Worm (Caenorhabditis elegans) whole organism, L4 larva: ENCODE results near the gene srx-14.

Source experiments
- F26F4.8 ChIP-seq: fragments of 200-800 bp; sonication (Bioruptor generic); conservative IDR thresholded peaks from 2 replicates; pipeline ENCODE4 v1.3.6; 2022; ENCODE audit warnings: missing genetic modification characterization, missing compliant biosample characterization
- F37D6.2 ChIP-seq: sonication (generic microtip); optimal IDR thresholded peaks from 2 replicates; lab custom pipeline; 2016; ENCODE audit warnings: mild to moderate bottlenecking, missing genetic modification characterization, missing compliant biosample characterization
- F49E8.2 ChIP-seq: sonication (generic microtip); optimal IDR thresholded peaks from 2 replicates; lab custom pipeline; 2016; ENCODE audit warnings: missing compliant biosample characterization, mild to moderate bottlenecking, missing genetic modification characterization, borderline replicate concordance
- R02D3.7 ChIP-seq: fragments of 150-350 bp; sonication (generic microtip); optimal IDR thresholded peaks from 3 replicates; lab custom pipeline; 2014; ENCODE audit warnings: missing biosample characterization, missing genetic modification characterization
- T20F7.1 ChIP-seq: fragments of 200-800 bp; sonication (Bioruptor generic); optimal IDR thresholded peaks from 2 replicates; lab custom pipeline; 2018; ENCODE audit warnings: mild to moderate bottlenecking, missing genetic modification characterization, missing compliant biosample characterization
- T26A8.4 ChIP-seq: fragments of 200-800 bp; sonication (Bioruptor generic); IDR thresholded peaks from 2 replicates; pipeline ENCODE4 v1.3.6; 2022; ENCODE audit warnings: missing genetic modification characterization, missing compliant biosample characterization
- Y48G9A.11 ChIP-seq: fragments of 200-800 bp; sonication (Bioruptor generic); IDR thresholded peaks from 2 replicates; pipeline ENCODE4 v1.3.6; 2022; ENCODE audit warnings: missing genetic modification reagents, missing genetic modification characterization, missing compliant biosample characterization
- ZK337.2 ChIP-seq: fragments of 200-800 bp; sonication (Bioruptor generic); IDR thresholded peaks from 2 replicates; pipeline ENCODE4 v1.3.6; 2022; ENCODE audit warnings: missing genetic modification reagents, missing genetic modification characterization, missing compliant biosample characterization
- aha-1 ChIP-seq: fragments of 150-350 bp; peaks from one replicate; lab custom pipeline; 2014; ENCODE audit warnings: missing biosample characterization, missing genetic modification characterization
- ama-1 ChIP-seq: fragments of 150-350 bp; optimal IDR thresholded peaks from 2 replicates; lab custom pipeline; 2014; ENCODE audit warnings: inconsistent platforms, mixed read lengths
- arid-1 ChIP-seq: fragments of 200-800 bp; sonication (Bioruptor generic); conservative IDR thresholded peaks from 2 replicates; pipeline ENCODE4 v1.3.6; 2022; ENCODE audit warnings: missing genetic modification reagents, missing genetic modification characterization, missing compliant biosample characterization
- attf-4 ChIP-seq: sonication (generic microtip); optimal IDR thresholded peaks from 3 replicates; lab custom pipeline; 2017; ENCODE audit warnings: missing biosample characterization, missing genetic modification characterization
- ceh-20 ChIP-seq: fragments of 200-800 bp; sonication (Bioruptor generic); IDR thresholded peaks from 2 replicates; pipeline ENCODE4 v1.3.6; 2022; ENCODE audit warnings: missing genetic modification reagents, missing genetic modification characterization, missing compliant biosample characterization
- ceh-28 ChIP-seq: fragments of 150-350 bp; optimal IDR thresholded peaks from 2 replicates; lab custom pipeline; 2014; ENCODE audit warnings: missing biosample characterization, missing genetic modification reagents, missing genetic modification characterization
- ceh-82 ChIP-seq: sonication (generic microtip); optimal IDR thresholded peaks from 2 replicates; lab custom pipeline; 2017; ENCODE audit warnings: missing biosample characterization, missing genetic modification characterization
- ces-1 ChIP-seq: fragments of 150-350 bp; sonication (generic microtip); optimal IDR thresholded peaks from 4 replicates; lab custom pipeline; 2014; ENCODE audit warnings: missing biosample characterization, missing genetic modification reagents, missing genetic modification characterization
- daf-12 ChIP-seq: fragments of 150-350 bp; optimal IDR thresholded peaks from 2 replicates; lab custom pipeline; 2014; ENCODE audit warnings: missing biosample characterization, missing genetic modification reagents, missing genetic modification characterization
- daf-19 ChIP-seq: fragments of 200-800 bp; sonication (Bioruptor generic); conservative IDR thresholded peaks from 2 replicates; pipeline ENCODE4 v1.3.6; 2022; ENCODE audit warnings: missing genetic modification characterization, missing compliant biosample characterization
- daf-8 ChIP-seq: fragments of 200-800 bp; sonication (Bioruptor generic); IDR thresholded peaks from 2 replicates; pipeline ENCODE4 v1.3.6; 2022; ENCODE audit warnings: missing genetic modification characterization, missing compliant biosample characterization
- dmd-8 ChIP-seq: fragments of 200-800 bp; sonication (Bioruptor generic); IDR thresholded peaks from 2 replicates; pipeline ENCODE4 v1.3.6; 2022; ENCODE audit warnings: missing genetic modification characterization, missing compliant biosample characterization
- dmd-9 ChIP-seq: fragments of 200-800 bp; sonication (Bioruptor generic); IDR thresholded peaks from 2 replicates; pipeline ENCODE4 v1.3.6; 2022; ENCODE audit warnings: missing genetic modification reagents, missing genetic modification characterization, missing compliant biosample characterization
- dve-1 ChIP-seq: sonication (generic microtip); optimal IDR thresholded peaks from 2 replicates; lab custom pipeline; 2017; ENCODE audit warnings: antibody characterized with exemption, mild to moderate bottlenecking, missing genetic modification characterization, missing compliant biosample characterization; ENCODE audit not compliant: insufficient read depth
- gei-8 ChIP-seq: fragments of 200-800 bp; sonication (Bioruptor generic); optimal IDR thresholded peaks from 2 replicates; lab custom pipeline; 2018; ENCODE audit warnings: mild to moderate bottlenecking, missing genetic modification characterization, missing compliant biosample characterization
- hif-1 ChIP-seq, 2 experiments: sonication (generic microtip); optimal IDR thresholded peaks; 2 replicates each; lab custom pipeline; 2016 to 2017; ENCODE audit warnings: missing compliant biosample characterization in 2 of 2, missing genetic modification characterization in 2 of 2, missing genetic modification reagents in 2 of 2, missing genotype in 2 of 2, mild to moderate bottlenecking in 1 of 2
- hlh-30 ChIP-seq: sonication (generic microtip); optimal IDR thresholded peaks from 2 replicates; lab custom pipeline; 2017; ENCODE audit warnings: antibody characterized with exemption, mild to moderate bottlenecking, missing genetic modification characterization, missing compliant biosample characterization; ENCODE audit not compliant: insufficient read depth
- jun-1 ChIP-seq: fragments of 150-350 bp; optimal IDR thresholded peaks from 2 replicates; lab custom pipeline; 2014; ENCODE audit warnings: missing biosample characterization, missing genetic modification reagents, missing genetic modification characterization
- lim-7 ChIP-seq: fragments of 200-800 bp; sonication (Bioruptor generic); IDR thresholded peaks from 2 replicates; pipeline ENCODE4 v1.3.6; 2022; ENCODE audit warnings: missing genetic modification characterization, missing compliant biosample characterization
- lin-15B ChIP-seq: fragments of 150-350 bp; sonication (generic microtip); optimal IDR thresholded peaks from 3 replicates; lab custom pipeline; 2014; ENCODE audit warnings: missing biosample characterization, missing genetic modification characterization
- lin-29 ChIP-seq: fragments of 200-800 bp; sonication (Bioruptor generic); IDR thresholded peaks from 2 replicates; pipeline ENCODE4 v1.3.6; 2022; ENCODE audit warnings: missing genetic modification reagents, missing genetic modification characterization, missing compliant biosample characterization
- lin-38 ChIP-seq: fragments of 200-800 bp; sonication (Bioruptor generic); IDR thresholded peaks from 2 replicates; pipeline ENCODE4 v1.3.6; 2022; ENCODE audit warnings: missing genetic modification reagents, missing genetic modification characterization, missing compliant biosample characterization
- lir-3 ChIP-seq: sonication (generic microtip); optimal IDR thresholded peaks from 2 replicates; lab custom pipeline; 2016; ENCODE audit warnings: mild to moderate bottlenecking, missing genetic modification characterization, missing compliant biosample characterization
- madf-9 ChIP-seq: fragments of 200-800 bp; sonication (Bioruptor generic); conservative IDR thresholded peaks from 2 replicates; pipeline ENCODE4 v1.3.6; 2022; ENCODE audit warnings: missing genetic modification reagents, missing genetic modification characterization, missing compliant biosample characterization
- mdt-29 ChIP-seq: fragments of 200-800 bp; sonication (Bioruptor generic); IDR thresholded peaks from 2 replicates; pipeline ENCODE4 v1.3.6; 2022; ENCODE audit warnings: missing genetic modification reagents, missing genetic modification characterization, missing compliant biosample characterization
- mep-1 ChIP-seq: fragments of 150-350 bp; sonication (generic microtip); optimal IDR thresholded peaks from 3 replicates; lab custom pipeline; 2014; ENCODE audit warnings: missing biosample characterization, missing genetic modification characterization
- nhr-10 ChIP-seq: fragments of 150-350 bp; optimal IDR thresholded peaks from 2 replicates; lab custom pipeline; 2014; ENCODE audit warnings: missing biosample characterization, missing genetic modification characterization
- nhr-237 ChIP-seq: sonication (generic microtip); optimal IDR thresholded peaks from 2 replicates; lab custom pipeline; 2017; ENCODE audit warnings: missing biosample characterization, missing genetic modification characterization
- nhr-25 ChIP-seq: sonication (generic microtip); optimal IDR thresholded peaks from 2 replicates; lab custom pipeline; 2017; ENCODE audit warnings: missing genetic modification characterization, mild to moderate bottlenecking, missing compliant biosample characterization, antibody characterized with exemption, moderate library complexity, borderline replicate concordance; ENCODE audit not compliant: insufficient read depth
- nhr-42 ChIP-seq: fragments of 200-800 bp; sonication (Bioruptor generic); IDR thresholded peaks from 2 replicates; pipeline ENCODE4 v1.3.6; 2022; ENCODE audit warnings: missing genetic modification characterization, missing compliant biosample characterization
- nhr-6 ChIP-seq: fragments of 150-350 bp; optimal IDR thresholded peaks from 2 replicates; lab custom pipeline; 2014; ENCODE audit warnings: missing biosample characterization, missing genetic modification characterization
- nhr-77 ChIP-seq: fragments of 150-350 bp; optimal IDR thresholded peaks from 2 replicates; lab custom pipeline; 2014; ENCODE audit warnings: missing biosample characterization, missing genetic modification characterization
- rbr-2 ChIP-seq: sonication (generic microtip); optimal IDR thresholded peaks from 2 replicates; lab custom pipeline; 2016; ENCODE audit warnings: missing genotype, missing genetic modification characterization, missing compliant biosample characterization
- saeg-2 ChIP-seq: fragments of 200-800 bp; sonication (Bioruptor generic); IDR thresholded peaks from 2 replicates; pipeline ENCODE4 v1.3.6; 2022; ENCODE audit warnings: missing genetic modification reagents, missing genetic modification characterization, missing compliant biosample characterization
- set-16 ChIP-seq: fragments of 200-800 bp; sonication (Bioruptor generic); IDR thresholded peaks from 2 replicates; pipeline ENCODE4 v1.3.6; 2022; ENCODE audit warnings: missing genetic modification reagents, missing genetic modification characterization, missing compliant biosample characterization
- skn-1 ChIP-seq: fragments of 150-350 bp; optimal IDR thresholded peaks from 2 replicates; lab custom pipeline; 2014; ENCODE audit warnings: missing biosample characterization, missing genetic modification characterization
- spr-1 ChIP-seq: sonication (generic microtip); optimal IDR thresholded peaks from 2 replicates; lab custom pipeline; 2016; ENCODE audit warnings: mild to moderate bottlenecking, missing genetic modification characterization, missing compliant biosample characterization
- tra-1 ChIP-seq: fragments of 200-800 bp; sonication (Bioruptor generic); IDR thresholded peaks from 2 replicates; pipeline ENCODE4 v1.3.6; 2022; ENCODE audit warnings: missing genetic modification reagents, missing genetic modification characterization, missing compliant biosample characterization
- unc-130 ChIP-seq: sonication (generic microtip); optimal IDR thresholded peaks from 2 replicates; lab custom pipeline; 2016; ENCODE audit warnings: missing genetic modification reagents, missing genetic modification characterization, missing compliant biosample characterization
- unc-39 ChIP-seq: sonication (generic microtip); optimal IDR thresholded peaks from 2 replicates; lab custom pipeline; 2017; ENCODE audit warnings: missing biosample characterization, missing genetic modification characterization
- unc-62 ChIP-seq, 3 experiments: fragments of 150-350 bp in 1 of 3; sonication (generic microtip); optimal IDR thresholded peaks in 2 of 3; peaks in 1 of 3; 1 replicate in 1 of 3; 2 replicates in 2 of 3; lab custom pipeline; 2014 to 2017; ENCODE audit warnings: missing biosample characterization in 3 of 3, missing genetic modification characterization in 3 of 3, missing genetic modification reagents in 3 of 3, missing genotype in 1 of 3
- zag-1 ChIP-seq: fragments of 150-350 bp; optimal IDR thresholded peaks from 2 replicates; lab custom pipeline; 2014; ENCODE audit warnings: missing biosample characterization, missing genetic modification characterization
- zip-11 ChIP-seq: fragments of 200-800 bp; sonication (Bioruptor generic); IDR thresholded peaks from 2 replicates; pipeline ENCODE4 v1.3.6; 2022; ENCODE audit warnings: missing genetic modification characterization, missing compliant biosample characterization
- ztf-11 ChIP-seq: fragments of 150-350 bp; optimal IDR thresholded peaks from 2 replicates; lab custom pipeline; 2014; ENCODE audit warnings: missing biosample characterization, missing genetic modification characterization

srx-14 gene

DNA sequence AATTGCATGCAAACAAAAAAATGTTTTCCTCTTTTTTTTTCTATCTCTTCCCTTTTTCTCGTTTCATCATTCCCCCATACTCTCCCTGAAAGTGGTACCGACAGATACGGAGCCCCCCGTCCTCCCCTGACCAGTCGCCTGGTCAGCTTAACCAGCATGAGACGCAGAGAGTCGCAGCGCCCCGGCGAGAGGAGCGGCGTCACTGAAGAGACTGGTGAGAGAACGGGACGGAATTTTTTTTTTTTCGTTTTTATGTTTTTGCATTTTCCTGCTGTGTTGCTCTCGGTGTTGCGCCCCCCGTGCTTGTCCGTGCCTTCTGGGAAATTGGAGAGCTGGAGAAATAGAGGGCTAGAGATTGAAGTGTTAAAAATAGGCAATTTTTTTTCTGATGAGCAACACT lies 43.2 kb downstream of the srx-14 start (continued):
- no peak for TF ChIP-seq nhr-25 (tag; lab: Kevin White, UChicago)
- TF ChIP-seq mdt-29 (GFP tag; lab: Robert Waterston, UW), result no peak
- TF ChIP-seq ceh-20 (GFP tag; lab: Robert Waterston, UW), result peak; percentile 90
- no peak for TF ChIP-seq ceh-82 (tag; lab: Kevin White, UChicago)
- TF ChIP-seq saeg-2 (GFP tag; lab: Robert Waterston, UW), result peak; percentile 88
- TF ChIP-seq unc-39 (tag; lab: Kevin White, UChicago), result no peak
- peak; percentile 41; the same call in 1 of the 2 replicates for TF ChIP-seq arid-1 (GFP tag; lab: Robert Waterston, UW)
- TF ChIP-seq lin-29 (GFP tag; lab: Robert Waterston, UW), result 0 out of 2 replicates have a peak, but pooled peaks have one; percentile 15
- no peak for TF ChIP-seq ZK337.2 (GFP tag; lab: Robert Waterston, UW)
- peak; percentile 91 for TF ChIP-seq nhr-77 (tag; lab: Kevin White, UChicago)
- TF ChIP-seq nhr-6, result peak; percentile 52
- TF ChIP-seq nhr-42 (GFP tag; lab: Robert Waterston, UW), result peak; percentile 81
- TF ChIP-seq ztf-11, result no peak
- TF ChIP-seq lin-38 (GFP tag; lab: Robert Waterston, UW), result peak; percentile 54
- no peak for TF ChIP-seq F26F4.8 (GFP tag; lab: Robert Waterston, UW)
- TF ChIP-seq tra-1 (GFP tag; lab: Robert Waterston, UW), result peak; percentile 62; the same call in 1 of the 2 replicates
- TF ChIP-seq unc-62 (GFP tag; optimal IDR thresholded peaks at IDR 0.05 in 1 of 2; lab: Kevin White, UChicago), result peak in 1 of 2 experiments; percentile 51
- TF ChIP-seq unc-62 (tag; optimal IDR thresholded peaks at IDR 0.05; lab: Kevin White, UChicago), result no peak
- TF ChIP-seq unc-130 (GFP tag; lab: Kevin White, UChicago), result no peak
- no peak for TF ChIP-seq daf-12 (tag; lab: Kevin White, UChicago)
- TF ChIP-seq zip-11 (GFP tag; lab: Robert Waterston, UW), result no peak
- TF ChIP-seq dve-1 (tag; lab: Kevin White, UChicago), result peak; percentile 97
- TF ChIP-seq daf-19 (GFP tag; lab: Robert Waterston, UW), result no peak
- TF ChIP-seq hlh-30 (tag; lab: Kevin White, UChicago), result peak; percentile 94
- peak; percentile 79 for TF ChIP-seq aha-1
- 0 out of 2 replicates have a peak, but pooled peaks have one; percentile 26 for TF ChIP-seq madf-9 (GFP tag; lab: Robert Waterston, UW)
- TF ChIP-seq rbr-2 (tag; lab: Kevin White, UChicago), result peak; percentile 91
- TF ChIP-seq attf-4 (tag; lab: Kevin White, UChicago), result peak; percentile 40
- TF ChIP-seq dmd-9 (GFP tag; lab: Robert Waterston, UW), result no peak
- no peak for TF ChIP-seq lin-15B (tag; lab: Kevin White, UChicago)
- TF ChIP-seq Y48G9A.11 (GFP tag; lab: Robert Waterston, UW), result no peak
- TF ChIP-seq T26A8.4 (GFP tag; lab: Robert Waterston, UW), result peak; percentile 88
- no peak for TF ChIP-seq nhr-237 (tag; lab: Kevin White, UChicago)
- TF ChIP-seq jun-1 (tag; lab: Kevin White, UChicago), result no peak
- TF ChIP-seq ceh-28 (tag; lab: Kevin White, UChicago), result no peak
- no peak for TF ChIP-seq gei-8
- TF ChIP-seq ama-1 (lab: Kevin White, UChicago), result no peak
- peak; percentile 84 for TF ChIP-seq mep-1
- TF ChIP-seq daf-8 (GFP tag; lab: Robert Waterston, UW), result no peak
- TF ChIP-seq R02D3.7 (tag; lab: Kevin White, UChicago), result no peak
- TF ChIP-seq lim-7 (GFP tag; lab: Robert Waterston, UW), result no peak
- no peak for TF ChIP-seq dmd-8
- TF ChIP-seq skn-1, result no peak
- TF ChIP-seq F49E8.2 (tag; lab: Kevin White, UChicago), result no peak
- peak; percentile 81 for TF ChIP-seq F37D6.2 (tag; lab: Kevin White, UChicago)
- TF ChIP-seq zag-1 (tag; lab: Kevin White, UChicago), result peak; percentile 43
- peak; percentile 34 for TF ChIP-seq nhr-10 (tag; lab: Kevin White, UChicago)
- TF ChIP-seq hif-1 (tag; optimal IDR thresholded peaks at IDR 0.05; lab: Kevin White, UChicago), result peak; percentile 2 to 89
- peak; percentile 95 for TF ChIP-seq set-16 (GFP tag; lab: Robert Waterston, UW)
- no peak for TF ChIP-seq T20F7.1 (GFP tag; lab: Kevin White, UChicago)
- no peak for TF ChIP-seq lir-3 (tag; lab: Kevin White, UChicago)
- TF ChIP-seq spr-1, result peak; percentile 61
- no peak for TF ChIP-seq ces-1 (GFP tag; lab: Kevin White, UChicago)
